Worm (Caenorhabditis elegans) whole organism, L1 larva: ENCODE results near the gene T14G8.4.

Source experiments
- C04F5.9 ChIP-seq: sonication (generic microtip); optimal IDR thresholded peaks from 2 replicates; lab custom pipeline; 2016; ENCODE audit warnings: missing genetic modification characterization, missing compliant biosample characterization
- C16A3.4 ChIP-seq: fragments of 150-350 bp; optimal IDR thresholded peaks from 2 replicates; lab custom pipeline; 2014; ENCODE audit warnings: missing biosample characterization, missing genetic modification characterization
- C34B4.2 ChIP-seq: sonication (generic microtip); optimal IDR thresholded peaks from 2 replicates; lab custom pipeline; 2017; ENCODE audit warnings: mild to moderate bottlenecking, missing genetic modification characterization, missing compliant biosample characterization
- F16B12.6 ChIP-seq: fragments of 150-350 bp; optimal IDR thresholded peaks from 2 replicates; lab custom pipeline; 2014; ENCODE audit warnings: missing biosample characterization, missing genetic modification characterization
- alr-1 ChIP-seq: fragments of 200-800 bp; sonication (Bioruptor generic); optimal IDR thresholded peaks from 2 replicates; lab custom pipeline; 2018; ENCODE audit warnings: borderline replicate concordance, mild to moderate bottlenecking, missing genetic modification characterization, missing compliant biosample characterization
- ama-1 ChIP-seq: fragments of 150-350 bp; optimal IDR thresholded peaks from 2 replicates; lab custom pipeline; 2014
- blmp-1 ChIP-seq: fragments of 150-350 bp; optimal IDR thresholded peaks from 2 replicates; lab custom pipeline; 2014; ENCODE audit warnings: missing biosample characterization, missing genetic modification characterization
- ceh-82 ChIP-seq, 3 experiments: fragments of 150-350 bp in 1 of 3; sonication (generic microtip) in 2 of 3; optimal IDR thresholded peaks; 2 replicates each; lab custom pipeline; 2014 to 2017; ENCODE audit warnings: missing biosample characterization in 3 of 3, missing genetic modification characterization in 3 of 3
- ceh-88 ChIP-seq: fragments of 200-800 bp; sonication (Bioruptor generic); IDR thresholded peaks from 2 replicates; pipeline ENCODE4 v1.3.6; 2022; ENCODE audit warnings: missing genetic modification characterization, missing compliant biosample characterization
- dpl-1 ChIP-seq, 3 experiments: fragments of 150-350 bp in 2 of 3; sonication (generic microtip) in 1 of 3; optimal IDR thresholded peaks; 2 replicates each; lab custom pipeline; 2014 to 2017; ENCODE audit warnings: missing biosample characterization in 3 of 3, missing genetic modification characterization in 3 of 3, missing genetic modification reagents in 3 of 3
- dsc-1 ChIP-seq: sonication (generic microtip); optimal IDR thresholded peaks from 2 replicates; lab custom pipeline; 2016; ENCODE audit warnings: mild to moderate bottlenecking, missing genetic modification characterization, missing compliant biosample characterization
- egl-27 ChIP-seq, 2 experiments: fragments of 150-350 bp in 1 of 2; sonication (generic microtip); optimal IDR thresholded peaks; 3 replicates each; lab custom pipeline; 2017 to 2018; ENCODE audit warnings: missing biosample characterization in 2 of 2, missing genetic modification characterization in 2 of 2, missing genetic modification reagents in 2 of 2
- elt-3 ChIP-seq, 6 experiments: fragments of 150-350 bp in 1 of 6; sonication (generic microtip); optimal IDR thresholded peaks; 2 replicates each; lab custom pipeline; 2017 to 2018; ENCODE audit warnings: missing biosample characterization in 6 of 6, missing genetic modification characterization in 6 of 6, inconsistent platforms in 1 of 6
- ets-5 ChIP-seq: fragments of 200-800 bp; sonication (Bioruptor generic); IDR thresholded peaks from 2 replicates; pipeline ENCODE4 v1.3.6; 2022; ENCODE audit warnings: missing genetic modification characterization, missing compliant biosample characterization
- fkh-4 ChIP-seq: sonication (generic microtip); optimal IDR thresholded peaks from 2 replicates; lab custom pipeline; 2016; ENCODE audit warnings: missing compliant biosample characterization, missing genetic modification characterization, borderline replicate concordance
- fkh-8 ChIP-seq: sonication (generic microtip); optimal IDR thresholded peaks from 2 replicates; lab custom pipeline; 2016; ENCODE audit warnings: mild to moderate bottlenecking, missing genetic modification characterization, missing compliant biosample characterization
- hlh-17 ChIP-seq: fragments of 200-800 bp; sonication (Bioruptor generic); optimal IDR thresholded peaks from 2 replicates; lab custom pipeline; 2018; ENCODE audit warnings: missing genetic modification characterization, mild to moderate bottlenecking, missing compliant biosample characterization, moderate library complexity, borderline replicate concordance
- irx-1 ChIP-seq: sonication (generic microtip); optimal IDR thresholded peaks from 2 replicates; lab custom pipeline; 2016; ENCODE audit warnings: missing genetic modification characterization, missing compliant biosample characterization
- isw-1 ChIP-seq: fragments of 200-800 bp; sonication (Bioruptor generic); IDR thresholded peaks from 2 replicates; pipeline ENCODE4 v1.3.6; 2022; ENCODE audit warnings: missing genetic modification characterization, missing compliant biosample characterization
- jun-1 ChIP-seq: fragments of 150-350 bp; optimal IDR thresholded peaks from 2 replicates; lab custom pipeline; 2014; ENCODE audit warnings: missing biosample characterization, missing genetic modification reagents, missing genetic modification characterization
- lin-39 ChIP-seq: fragments of 150-350 bp; optimal IDR thresholded peaks from 2 replicates; lab custom pipeline; 2014; ENCODE audit warnings: missing biosample characterization, missing genetic modification reagents, missing genetic modification characterization
- lsy-2 ChIP-seq, 2 experiments: fragments of 150-350 bp; optimal IDR thresholded peaks; 2 replicates each; lab custom pipeline; 2014; ENCODE audit warnings: missing biosample characterization in 2 of 2, missing genetic modification characterization in 2 of 2
- mdl-1 ChIP-seq, 2 experiments: fragments of 150-350 bp; optimal IDR thresholded peaks; 2 replicates each; lab custom pipeline; 2014 to 2017; ENCODE audit warnings: missing biosample characterization in 2 of 2, missing genetic modification characterization in 2 of 2, inconsistent platforms in 1 of 2
- mef-2 ChIP-seq: fragments of 150-350 bp; optimal IDR thresholded peaks from 2 replicates; lab custom pipeline; 2014; ENCODE audit warnings: missing biosample characterization, missing genetic modification characterization
- mep-1 ChIP-seq: fragments of 150-350 bp; optimal IDR thresholded peaks from 2 replicates; lab custom pipeline; 2014; ENCODE audit warnings: missing biosample characterization, missing genetic modification characterization
- nhr-11 ChIP-seq: fragments of 150-350 bp; optimal IDR thresholded peaks from 2 replicates; lab custom pipeline; 2014; ENCODE audit warnings: missing biosample characterization, missing genetic modification characterization
- nhr-19 ChIP-seq: fragments of 200-800 bp; sonication (Bioruptor generic); conservative IDR thresholded peaks from 2 replicates; pipeline ENCODE4 v1.3.6; 2022; ENCODE audit warnings: missing genetic modification characterization, missing compliant biosample characterization
- nhr-20 ChIP-seq: sonication (generic microtip); optimal IDR thresholded peaks from 2 replicates; lab custom pipeline; 2016; ENCODE audit warnings: mild to moderate bottlenecking, missing genetic modification characterization, missing compliant biosample characterization
- nhr-28 ChIP-seq: fragments of 150-350 bp; optimal IDR thresholded peaks from 2 replicates; lab custom pipeline; 2014; ENCODE audit warnings: missing biosample characterization, missing genetic modification characterization
- nhr-47 ChIP-seq: sonication (generic microtip); optimal IDR thresholded peaks from 2 replicates; lab custom pipeline; 2016; ENCODE audit warnings: mild to moderate bottlenecking, missing genetic modification characterization, moderate library complexity, missing compliant biosample characterization
- nhr-71 ChIP-seq: sonication (generic microtip); optimal IDR thresholded peaks from 2 replicates; lab custom pipeline; 2016; ENCODE audit warnings: mild to moderate bottlenecking, missing genetic modification characterization, moderate library complexity, missing compliant biosample characterization
- nhr-76 ChIP-seq: sonication (generic microtip); optimal IDR thresholded peaks from 2 replicates; lab custom pipeline; 2017; ENCODE audit warnings: missing biosample characterization, missing genetic modification characterization
- nhr-84 ChIP-seq: sonication (generic microtip); optimal IDR thresholded peaks from 2 replicates; lab custom pipeline; 2017; ENCODE audit warnings: missing biosample characterization, missing genetic modification characterization
- nhr-85 ChIP-seq: sonication (generic microtip); peaks from one replicate; lab custom pipeline; 2016; ENCODE audit warnings: missing genetic modification characterization, inconsistent platforms, missing compliant biosample characterization
- pag-3 ChIP-seq: sonication (generic microtip); optimal IDR thresholded peaks from 2 replicates; lab custom pipeline; 2017; ENCODE audit warnings: missing genetic modification characterization, mild to moderate bottlenecking, missing compliant biosample characterization, antibody characterized with exemption, borderline replicate concordance; ENCODE audit not compliant: insufficient read depth
- pax-3 ChIP-seq: fragments of 200-800 bp; sonication (Bioruptor generic); optimal IDR thresholded peaks from 2 replicates; lab custom pipeline; 2018; ENCODE audit warnings: mild to moderate bottlenecking, missing genetic modification characterization, moderate library complexity, missing compliant biosample characterization
- pqm-1 ChIP-seq: sonication (generic microtip); optimal IDR thresholded peaks from 3 replicates; lab custom pipeline; 2017; ENCODE audit warnings: missing biosample characterization, missing genetic modification characterization
- rnt-1 ChIP-seq: sonication (generic microtip); optimal IDR thresholded peaks from 2 replicates; lab custom pipeline; 2016; ENCODE audit warnings: mild to moderate bottlenecking, missing genetic modification characterization, moderate library complexity, missing compliant biosample characterization
- snu-23 ChIP-seq: sonication (generic microtip); optimal IDR thresholded peaks from 2 replicates; lab custom pipeline; 2016; ENCODE audit warnings: missing genetic modification characterization, missing compliant biosample characterization
- sup-37 ChIP-seq: fragments of 200-800 bp; sonication (Bioruptor generic); optimal IDR thresholded peaks from 2 replicates; lab custom pipeline; 2018; ENCODE audit warnings: mild to moderate bottlenecking, missing genetic modification characterization, missing compliant biosample characterization
- tbx-2 ChIP-seq: sonication (generic microtip); optimal IDR thresholded peaks from 2 replicates; lab custom pipeline; 2016; ENCODE audit warnings: missing genetic modification characterization, missing compliant biosample characterization
- tlp-1 ChIP-seq: fragments of 150-350 bp; optimal IDR thresholded peaks from 2 replicates; lab custom pipeline; 2014; ENCODE audit warnings: missing biosample characterization, missing genetic modification characterization
- unc-62 ChIP-seq: fragments of 150-350 bp; optimal IDR thresholded peaks from 2 replicates; lab custom pipeline; 2014; ENCODE audit warnings: missing biosample characterization, missing genetic modification reagents, missing genetic modification characterization
- unc-98 ChIP-seq: fragments of 200-800 bp; sonication (Bioruptor generic); IDR thresholded peaks from 2 replicates; pipeline ENCODE4 v1.3.6; 2022; ENCODE audit warnings: missing genetic modification characterization, missing compliant biosample characterization
- xbp-1 ChIP-seq: sonication (generic microtip); optimal IDR thresholded peaks from 2 replicates; lab custom pipeline; 2016; ENCODE audit warnings: missing genetic modification characterization, missing compliant biosample characterization
- zip-4 ChIP-seq: fragments of 200-800 bp; sonication (Bioruptor generic); optimal IDR thresholded peaks from 2 replicates; lab custom pipeline; 2018; ENCODE audit warnings: mild to moderate bottlenecking, missing genetic modification characterization, moderate library complexity, missing compliant biosample characterization
- ztf-11 ChIP-seq, 2 experiments: sonication (generic microtip); optimal IDR thresholded peaks; 2 replicates each; lab custom pipeline; 2016 to 2017; ENCODE audit warnings: missing genetic modification characterization in 2 of 2, missing biosample characterization in 1 of 2, missing compliant biosample characterization in 1 of 2

T14G8.4 gene

ce11 chrX:12875649-12876048 lies 12.0 kb upstream of the T14G8.4 start (continued):
- TF ChIP-seq nhr-85 (tag; lab: Kevin White, UChicago) (peak; percentile 73), pag-3 (no peak), nhr-84 (tag; lab: Kevin White, UChicago) (no peak), nhr-76 (no peak), alr-1 (tag; lab: Kevin White, UChicago) (no peak), lsy-2 (tag; optimal IDR thresholded peaks at IDR 0.05; lab: Kevin White, UChicago) (no peak), C34B4.2 (tag; lab: Kevin White, UChicago) (no peak), fkh-8 (peak; percentile 54), nhr-28 (tag; lab: Kevin White, UChicago) (no peak), rnt-1 (tag; lab: Kevin White, UChicago) (peak; percentile 18), mdl-1 (tag; optimal IDR thresholded peaks at IDR 0.05; lab: Kevin White, UChicago) (peak in 1 of 2 experiments; percentile 69), dpl-1 (GFP tag; optimal IDR thresholded peaks at IDR 0.05; lab: Kevin White, UChicago) (no peak), F16B12.6 (tag; lab: Kevin White, UChicago) (no peak), ceh-82 (tag; optimal IDR thresholded peaks at IDR 0.05; lab: Kevin White, UChicago) (no peak), jun-1 (tag; lab: Kevin White, UChicago) (no peak), ceh-88 (GFP tag; lab: Robert Waterston, UW) (no peak), dsc-1 (tag; lab: Kevin White, UChicago) (no peak), ets-5 (no peak), zip-4 (GFP tag; lab: Kevin White, UChicago) (no peak), unc-62 (no peak), isw-1 (GFP tag; lab: Robert Waterston, UW) (no peak), ztf-11 (tag; optimal IDR thresholded peaks at IDR 0.05; lab: Kevin White, UChicago) (no peak), mef-2 (tag; lab: Kevin White, UChicago) (no peak), nhr-71 (tag; lab: Kevin White, UChicago) (peak; percentile 72), fkh-4 (no peak), C16A3.4 (tag; lab: Kevin White, UChicago) (no peak), pqm-1 (tag; lab: Kevin White, UChicago) (no peak), egl-27 (tag; optimal IDR thresholded peaks at IDR 0.05; lab: Kevin White, UChicago) (no peak), snu-23 (GFP tag; lab: Kevin White, UChicago) (peak; percentile 6), hlh-17 (no peak), pax-3 (tag; lab: Kevin White, UChicago) (no peak), C04F5.9 (tag; lab: Kevin White, UChicago) (no peak)

ce11 chrX:12874798-12875342 lies 11.2 kb upstream of the T14G8.4 start:
- TF ChIP-seq nhr-85 (tag; lab: Kevin White, UChicago): peak; percentile 77
- peak in 1 of 6 experiments; percentile 28 for TF ChIP-seq elt-3 (tag; optimal IDR thresholded peaks at IDR 0.05; lab: Kevin White, UChicago)
- TF ChIP-seq blmp-1 (tag; lab: Kevin White, UChicago): peak; percentile 57
- TF ChIP-seq F16B12.6 (tag; lab: Kevin White, UChicago): no peak
- peak; percentile 12 for TF ChIP-seq rnt-1 (tag; lab: Kevin White, UChicago)

ce11 chrX:12873688-12874364 lies 10.1 kb upstream of the T14G8.4 start:
- no peak for TF ChIP-seq sup-37 (GFP tag; lab: Kevin White, UChicago)
- peak; percentile 58 for TF ChIP-seq nhr-20
- TF ChIP-seq snu-23 (GFP tag; lab: Kevin White, UChicago): peak; percentile 47
- TF ChIP-seq pqm-1 (tag; lab: Kevin White, UChicago): no peak
- peak; percentile 44 for TF ChIP-seq lin-39 (tag; lab: Kevin White, UChicago)
- no peak for TF ChIP-seq tlp-1 (tag; lab: Kevin White, UChicago)
- TF ChIP-seq dsc-1 (tag; lab: Kevin White, UChicago): peak; percentile 12
- TF ChIP-seq mep-1 (tag; lab: Kevin White, UChicago): peak; percentile 4
- no peak for TF ChIP-seq nhr-76
- TF ChIP-seq xbp-1 (tag; lab: Kevin White, UChicago): peak; percentile 36
- TF ChIP-seq irx-1 (tag; lab: Kevin White, UChicago): peak; percentile 16
- TF ChIP-seq egl-27 (tag; optimal IDR thresholded peaks at IDR 0.05; lab: Kevin White, UChicago): no peak
- TF ChIP-seq ztf-11 (tag; optimal IDR thresholded peaks at IDR 0.05; lab: Kevin White, UChicago): no peak
- peak; percentile 93 for TF ChIP-seq nhr-71 (tag; lab: Kevin White, UChicago)
- peak in 1 of 3 experiments; percentile 22 for TF ChIP-seq ceh-82 (tag; optimal IDR thresholded peaks at IDR 0.05; lab: Kevin White, UChicago)
- peak; percentile 28 for TF ChIP-seq nhr-47
- TF ChIP-seq tbx-2 (tag; lab: Kevin White, UChicago): peak; percentile 38
- peak; percentile 46 for TF ChIP-seq nhr-11 (tag; lab: Kevin White, UChicago)
- TF ChIP-seq unc-98 (GFP tag; lab: Robert Waterston, UW): no peak
- TF ChIP-seq nhr-19 (GFP tag; lab: Robert Waterston, UW): peak; percentile 76
- TF ChIP-seq rnt-1 (tag; lab: Kevin White, UChicago): peak; percentile 87
- TF ChIP-seq dpl-1 (GFP tag; optimal IDR thresholded peaks at IDR 0.05; lab: Kevin White, UChicago): no peak
- no peak for TF ChIP-seq ama-1
